Worm (Caenorhabditis elegans) whole organism, L3 larva: ENCODE results near the gene Y62H9A.3.

Source experiments
- ama-1 ChIP-seq: fragments of 150-350 bp; optimal IDR thresholded peaks from 2 replicates; lab custom pipeline; 2018
- ceh-28 ChIP-seq: fragments of 150-350 bp; optimal IDR thresholded peaks from 2 replicates; lab custom pipeline; 2014; ENCODE audit warnings: missing biosample characterization, missing genetic modification reagents, missing genetic modification characterization
- egl-5 ChIP-seq: fragments of 150-350 bp; optimal IDR thresholded peaks from 2 replicates; lab custom pipeline; 2017; ENCODE audit warnings: missing biosample characterization, missing genetic modification reagents, missing genetic modification characterization, inconsistent platforms
- fkh-10 ChIP-seq: sonication (generic microtip); optimal IDR thresholded peaks from 2 replicates; lab custom pipeline; 2017; ENCODE audit warnings: missing biosample characterization, missing genetic modification reagents, missing genetic modification characterization
- fos-1 ChIP-seq: fragments of 150-350 bp; optimal IDR thresholded peaks from 2 replicates; lab custom pipeline; 2014; ENCODE audit warnings: missing biosample characterization, missing genetic modification characterization
- hmg-11 ChIP-seq: sonication (generic microtip); optimal IDR thresholded peaks from 2 replicates; lab custom pipeline; 2016; ENCODE audit warnings: missing genetic modification characterization, missing compliant biosample characterization
- lin-15B ChIP-seq: fragments of 150-350 bp; optimal IDR thresholded peaks from 2 replicates; lab custom pipeline; 2014; ENCODE audit warnings: missing biosample characterization, missing genetic modification characterization
- lsy-12 ChIP-seq: sonication (generic microtip); optimal IDR thresholded peaks from 2 replicates; lab custom pipeline; 2016; ENCODE audit warnings: mild to moderate bottlenecking, missing genetic modification characterization, missing compliant biosample characterization
- mdl-1 ChIP-seq: fragments of 150-350 bp; optimal IDR thresholded peaks from 2 replicates; lab custom pipeline; 2014; ENCODE audit warnings: missing biosample characterization, missing genetic modification characterization
- nfya-1 ChIP-seq: sonication (generic microtip); optimal IDR thresholded peaks from 2 replicates; lab custom pipeline; 2017; ENCODE audit warnings: missing genetic modification characterization, mild to moderate bottlenecking, missing compliant biosample characterization, antibody characterized with exemption, moderate library complexity; ENCODE audit not compliant: insufficient read depth
- nhr-11 ChIP-seq: fragments of 150-350 bp; optimal IDR thresholded peaks from 2 replicates; lab custom pipeline; 2014; ENCODE audit warnings: missing biosample characterization, missing genetic modification characterization
- nhr-12 ChIP-seq: fragments of 150-350 bp; optimal IDR thresholded peaks from 2 replicates; lab custom pipeline; 2014; ENCODE audit warnings: missing biosample characterization, missing genetic modification characterization
- nhr-237 ChIP-seq: fragments of 150-350 bp; optimal IDR thresholded peaks from 2 replicates; lab custom pipeline; 2014; ENCODE audit warnings: missing biosample characterization, missing genetic modification characterization
- nhr-25 ChIP-seq: sonication (generic microtip); optimal IDR thresholded peaks from 2 replicates; lab custom pipeline; 2017; ENCODE audit warnings: missing biosample characterization, missing genetic modification characterization
- nhr-76 ChIP-seq: fragments of 150-350 bp; sonication (generic microtip); optimal IDR thresholded peaks from 5 replicates; lab custom pipeline; 2014; ENCODE audit warnings: missing biosample characterization, missing genetic modification characterization
- nhr-77 ChIP-seq: fragments of 150-350 bp; optimal IDR thresholded peaks from 2 replicates; lab custom pipeline; 2014; ENCODE audit warnings: missing biosample characterization, missing genetic modification characterization
- pqm-1 ChIP-seq: fragments of 150-350 bp; optimal IDR thresholded peaks from 2 replicates; lab custom pipeline; 2017; ENCODE audit warnings: missing biosample characterization, missing genetic modification characterization, inconsistent platforms
- sea-2 ChIP-seq: fragments of 150-350 bp; sonication (generic microtip); optimal IDR thresholded peaks from 4 replicates; lab custom pipeline; 2014; ENCODE audit warnings: missing biosample characterization, missing genetic modification reagents, missing genetic modification characterization
- unc-39 ChIP-seq: sonication (generic microtip); optimal IDR thresholded peaks from 4 replicates; lab custom pipeline; 2017; ENCODE audit warnings: missing biosample characterization, missing genetic modification characterization

The Y62H9A.3 gene

ce11 chrX:11837378-11837777, 42.4 kb downstream of the Y62H9A.3 start, which contains the start of gene taf-7.1:
taf-7.1 (minus strand) TSS chrX:11837478.
- TF ChIP-seq egl-5: no peak
- TF ChIP-seq unc-39 (tag; lab: Kevin White, UChicago): no peak
- no peak for TF ChIP-seq lsy-12 (tag; lab: Kevin White, UChicago)
- TF ChIP-seq nfya-1: no peak
- no peak for TF ChIP-seq hmg-11
- no peak for TF ChIP-seq lin-15B (tag; lab: Kevin White, UChicago)
- TF ChIP-seq nhr-12 (tag; lab: Kevin White, UChicago): no peak
- no peak for TF ChIP-seq nhr-25 (tag; lab: Kevin White, UChicago)
- no peak for TF ChIP-seq fos-1
- no peak for TF ChIP-seq nhr-76
- TF ChIP-seq pqm-1 (tag; lab: Kevin White, UChicago): no peak
- no peak for TF ChIP-seq mdl-1 (tag; lab: Kevin White, UChicago)
- TF ChIP-seq ama-1 (lab: Kevin White, UChicago): no peak
- TF ChIP-seq nhr-237 (tag; lab: Kevin White, UChicago): no peak
- TF ChIP-seq nhr-77: no peak
- no peak for TF ChIP-seq sea-2
- no peak for TF ChIP-seq fkh-10 (GFP tag; lab: Kevin White, UChicago)
- TF ChIP-seq nhr-11 (tag; lab: Kevin White, UChicago): no peak
- no peak for TF ChIP-seq ceh-28 (tag; lab: Kevin White, UChicago)
